Worm (Caenorhabditis elegans) whole organism, L4 larva: ENCODE results near the gene F07A11.1.
A peak's percentile ranks its signal among the peaks of the same experiment; 100 is the strongest.

Source experiments
- D1046.2 ChIP-seq: fragments of 200-800 bp; sonication (Bioruptor generic); IDR thresholded peaks from 2 replicates; pipeline ENCODE4 v1.3.6; 2022; ENCODE audit warnings: missing genetic modification characterization, missing compliant biosample characterization
- F26F4.8 ChIP-seq: fragments of 200-800 bp; sonication (Bioruptor generic); conservative IDR thresholded peaks from 2 replicates; pipeline ENCODE4 v1.3.6; 2022; ENCODE audit warnings: missing genetic modification characterization, missing compliant biosample characterization
- F37D6.2 ChIP-seq: sonication (generic microtip); optimal IDR thresholded peaks from 2 replicates; lab custom pipeline; 2016; ENCODE audit warnings: mild to moderate bottlenecking, missing genetic modification characterization, missing compliant biosample characterization
- F49E8.2 ChIP-seq: sonication (generic microtip); optimal IDR thresholded peaks from 2 replicates; lab custom pipeline; 2016; ENCODE audit warnings: missing compliant biosample characterization, mild to moderate bottlenecking, missing genetic modification characterization, borderline replicate concordance
- R02D3.7 ChIP-seq: fragments of 150-350 bp; sonication (generic microtip); optimal IDR thresholded peaks from 3 replicates; lab custom pipeline; 2014; ENCODE audit warnings: missing biosample characterization, missing genetic modification characterization
- T20F7.1 ChIP-seq: fragments of 200-800 bp; sonication (Bioruptor generic); optimal IDR thresholded peaks from 2 replicates; lab custom pipeline; 2018; ENCODE audit warnings: mild to moderate bottlenecking, missing genetic modification characterization, missing compliant biosample characterization
- T26A8.4 ChIP-seq: fragments of 200-800 bp; sonication (Bioruptor generic); IDR thresholded peaks from 2 replicates; pipeline ENCODE4 v1.3.6; 2022; ENCODE audit warnings: missing genetic modification characterization, missing compliant biosample characterization
- Y5F2A.4 ChIP-seq: fragments of 200-800 bp; sonication (Bioruptor generic); optimal IDR thresholded peaks from 2 replicates; lab custom pipeline; 2018; ENCODE audit warnings: mild to moderate bottlenecking, missing genetic modification characterization, missing compliant biosample characterization
- ZK337.2 ChIP-seq: fragments of 200-800 bp; sonication (Bioruptor generic); IDR thresholded peaks from 2 replicates; pipeline ENCODE4 v1.3.6; 2022; ENCODE audit warnings: missing genetic modification reagents, missing genetic modification characterization, missing compliant biosample characterization
- ZK546.5 ChIP-seq, 2 experiments: sonication (generic microtip); optimal IDR thresholded peaks; 2 replicates each; lab custom pipeline; 2017; ENCODE audit warnings: missing biosample characterization in 2 of 2, missing genetic modification characterization in 2 of 2
- aly-2 ChIP-seq: sonication (generic microtip); optimal IDR thresholded peaks from 2 replicates; lab custom pipeline; 2018; ENCODE audit warnings: missing biosample characterization, missing genetic modification characterization
- ama-1 ChIP-seq: fragments of 150-350 bp; optimal IDR thresholded peaks from 2 replicates; lab custom pipeline; 2014; ENCODE audit warnings: inconsistent platforms, mixed read lengths
- ceh-20 ChIP-seq: fragments of 200-800 bp; sonication (Bioruptor generic); IDR thresholded peaks from 2 replicates; pipeline ENCODE4 v1.3.6; 2022; ENCODE audit warnings: missing genetic modification reagents, missing genetic modification characterization, missing compliant biosample characterization
- ceh-44 ChIP-seq: fragments of 200-800 bp; sonication (Bioruptor generic); IDR thresholded peaks from 2 replicates; pipeline ENCODE4 v1.3.6; 2022; ENCODE audit warnings: missing genetic modification reagents, missing genetic modification characterization, missing compliant biosample characterization
- ceh-82 ChIP-seq: sonication (generic microtip); optimal IDR thresholded peaks from 2 replicates; lab custom pipeline; 2017; ENCODE audit warnings: missing biosample characterization, missing genetic modification characterization
- ces-1 ChIP-seq: fragments of 150-350 bp; sonication (generic microtip); optimal IDR thresholded peaks from 4 replicates; lab custom pipeline; 2014; ENCODE audit warnings: missing biosample characterization, missing genetic modification reagents, missing genetic modification characterization
- cey-2 ChIP-seq: sonication (generic microtip); optimal IDR thresholded peaks from 3 replicates; lab custom pipeline; 2017; ENCODE audit warnings: missing genetic modification characterization, mild to moderate bottlenecking, missing compliant biosample characterization, antibody characterized with exemption, borderline replicate concordance; ENCODE audit not compliant: insufficient read depth
- ctbp-1 ChIP-seq: fragments of 200-800 bp; sonication (Bioruptor generic); IDR thresholded peaks from 2 replicates; pipeline ENCODE4 v1.3.6; 2022; ENCODE audit warnings: missing genetic modification reagents, missing genetic modification characterization, missing compliant biosample characterization
- daf-19 ChIP-seq: fragments of 200-800 bp; sonication (Bioruptor generic); conservative IDR thresholded peaks from 2 replicates; pipeline ENCODE4 v1.3.6; 2022; ENCODE audit warnings: missing genetic modification characterization, missing compliant biosample characterization
- dmd-8 ChIP-seq: fragments of 200-800 bp; sonication (Bioruptor generic); IDR thresholded peaks from 2 replicates; pipeline ENCODE4 v1.3.6; 2022; ENCODE audit warnings: missing genetic modification characterization, missing compliant biosample characterization
- dmd-9 ChIP-seq: fragments of 200-800 bp; sonication (Bioruptor generic); IDR thresholded peaks from 2 replicates; pipeline ENCODE4 v1.3.6; 2022; ENCODE audit warnings: missing genetic modification reagents, missing genetic modification characterization, missing compliant biosample characterization
- duxl-1 ChIP-seq: sonication (generic microtip); optimal IDR thresholded peaks from 2 replicates; lab custom pipeline; 2016; ENCODE audit warnings: mild to moderate bottlenecking, missing genetic modification characterization, moderate library complexity, missing compliant biosample characterization; ENCODE audit not compliant: poor library complexity
- dve-1 ChIP-seq: sonication (generic microtip); optimal IDR thresholded peaks from 2 replicates; lab custom pipeline; 2017; ENCODE audit warnings: antibody characterized with exemption, mild to moderate bottlenecking, missing genetic modification characterization, missing compliant biosample characterization; ENCODE audit not compliant: insufficient read depth
- egl-27 ChIP-seq: sonication (generic microtip); optimal IDR thresholded peaks from 3 replicates; lab custom pipeline; 2017; ENCODE audit warnings: missing biosample characterization, missing genetic modification reagents, missing genetic modification characterization
- egl-43 ChIP-seq: fragments of 200-800 bp; sonication (Bioruptor generic); IDR thresholded peaks from 2 replicates; pipeline ENCODE4 v1.3.6; 2022; ENCODE audit warnings: missing genetic modification reagents, missing genetic modification characterization, missing compliant biosample characterization
- fos-1 ChIP-seq: fragments of 150-350 bp; optimal IDR thresholded peaks from 2 replicates; lab custom pipeline; 2014; ENCODE audit warnings: missing biosample characterization, missing genetic modification characterization
- hif-1 ChIP-seq, 2 experiments: sonication (generic microtip); optimal IDR thresholded peaks; 2 replicates each; lab custom pipeline; 2016 to 2017; ENCODE audit warnings: missing compliant biosample characterization in 2 of 2, missing genetic modification characterization in 2 of 2, missing genetic modification reagents in 2 of 2, missing genotype in 2 of 2, mild to moderate bottlenecking in 1 of 2
- hlh-11 ChIP-seq: fragments of 200-800 bp; sonication (Bioruptor generic); optimal IDR thresholded peaks from 2 replicates; lab custom pipeline; 2018; ENCODE audit warnings: mild to moderate bottlenecking, missing genetic modification characterization, missing compliant biosample characterization
- jun-1 ChIP-seq: fragments of 150-350 bp; optimal IDR thresholded peaks from 2 replicates; lab custom pipeline; 2014; ENCODE audit warnings: missing biosample characterization, missing genetic modification reagents, missing genetic modification characterization
- lin-29 ChIP-seq: fragments of 200-800 bp; sonication (Bioruptor generic); IDR thresholded peaks from 2 replicates; pipeline ENCODE4 v1.3.6; 2022; ENCODE audit warnings: missing genetic modification reagents, missing genetic modification characterization, missing compliant biosample characterization
- lin-39 ChIP-seq: fragments of 150-350 bp; optimal IDR thresholded peaks from 2 replicates; lab custom pipeline; 2014; ENCODE audit warnings: missing biosample characterization, missing genetic modification reagents, missing genetic modification characterization
- lsy-2 ChIP-seq, 2 experiments: fragments of 150-350 bp in 1 of 2; sonication (generic microtip) in 1 of 2; optimal IDR thresholded peaks; 2 replicates each; lab custom pipeline; 2014 to 2017; ENCODE audit warnings: missing biosample characterization in 2 of 2, missing genetic modification characterization in 2 of 2
- madf-9 ChIP-seq: fragments of 200-800 bp; sonication (Bioruptor generic); conservative IDR thresholded peaks from 2 replicates; pipeline ENCODE4 v1.3.6; 2022; ENCODE audit warnings: missing genetic modification reagents, missing genetic modification characterization, missing compliant biosample characterization
- nhr-102 ChIP-seq: sonication (generic microtip); optimal IDR thresholded peaks from 2 replicates; lab custom pipeline; 2016; ENCODE audit warnings: mild to moderate bottlenecking, missing genetic modification characterization, moderate library complexity, missing compliant biosample characterization
- nhr-11 ChIP-seq: fragments of 150-350 bp; optimal IDR thresholded peaks from 2 replicates; lab custom pipeline; 2014; ENCODE audit warnings: missing biosample characterization, missing genetic modification characterization
- nhr-237 ChIP-seq: sonication (generic microtip); optimal IDR thresholded peaks from 2 replicates; lab custom pipeline; 2017; ENCODE audit warnings: missing biosample characterization, missing genetic modification characterization
- nhr-48 ChIP-seq: sonication (generic microtip); optimal IDR thresholded peaks from 2 replicates; lab custom pipeline; 2016; ENCODE audit warnings: mild to moderate bottlenecking, missing genetic modification characterization, missing compliant biosample characterization
- nhr-6 ChIP-seq: fragments of 150-350 bp; optimal IDR thresholded peaks from 2 replicates; lab custom pipeline; 2014; ENCODE audit warnings: missing biosample characterization, missing genetic modification characterization
- nhr-76 ChIP-seq: fragments of 150-350 bp; optimal IDR thresholded peaks from 2 replicates; lab custom pipeline; 2014; ENCODE audit warnings: missing biosample characterization, missing genetic modification characterization
- pha-4 ChIP-seq, 2 experiments: fragments of 150-350 bp in 1 of 2; fragments of 200-800 bp in 1 of 2; sonication (Bioruptor generic) in 1 of 2; IDR thresholded peaks in 1 of 2; optimal IDR thresholded peaks in 1 of 2; 2 replicates each; pipeline versions ENCODE4 v1.3.6 to Lab custom; 2014 to 2022; ENCODE audit warnings: missing genetic modification characterization in 2 of 2, missing genetic modification reagents in 2 of 2, missing biosample characterization in 1 of 2, missing compliant biosample characterization in 1 of 2
- php-3 ChIP-seq: fragments of 200-800 bp; sonication (Bioruptor generic); IDR thresholded peaks from 2 replicates; pipeline ENCODE4 v1.3.6; 2022; ENCODE audit warnings: missing genetic modification reagents, missing genetic modification characterization, missing compliant biosample characterization
- set-16 ChIP-seq: fragments of 200-800 bp; sonication (Bioruptor generic); IDR thresholded peaks from 2 replicates; pipeline ENCODE4 v1.3.6; 2022; ENCODE audit warnings: missing genetic modification reagents, missing genetic modification characterization, missing compliant biosample characterization
- snpc-4 ChIP-seq: fragments of 150-350 bp; optimal IDR thresholded peaks from 2 replicates; lab custom pipeline; 2014; ENCODE audit warnings: missing biosample characterization, missing genetic modification characterization
- unc-39 ChIP-seq: sonication (generic microtip); optimal IDR thresholded peaks from 2 replicates; lab custom pipeline; 2017; ENCODE audit warnings: missing biosample characterization, missing genetic modification characterization
- zfp-3 ChIP-seq: fragments of 200-800 bp; sonication (Bioruptor generic); conservative IDR thresholded peaks from 2 replicates; pipeline ENCODE4 v1.3.6; 2022; ENCODE audit warnings: missing genetic modification reagents, missing genetic modification characterization, missing compliant biosample characterization
- zip-2 ChIP-seq: fragments of 150-350 bp; optimal IDR thresholded peaks from 2 replicates; lab custom pipeline; 2014; ENCODE audit warnings: missing biosample characterization, missing genetic modification characterization
- ztf-11 ChIP-seq: fragments of 150-350 bp; optimal IDR thresholded peaks from 2 replicates; lab custom pipeline; 2014; ENCODE audit warnings: missing biosample characterization, missing genetic modification characterization
- ztf-7 ChIP-seq: fragments of 150-350 bp; optimal IDR thresholded peaks from 2 replicates; lab custom pipeline; 2014; ENCODE audit warnings: missing biosample characterization, missing genetic modification characterization

F07A11.1 gene

DNA sequence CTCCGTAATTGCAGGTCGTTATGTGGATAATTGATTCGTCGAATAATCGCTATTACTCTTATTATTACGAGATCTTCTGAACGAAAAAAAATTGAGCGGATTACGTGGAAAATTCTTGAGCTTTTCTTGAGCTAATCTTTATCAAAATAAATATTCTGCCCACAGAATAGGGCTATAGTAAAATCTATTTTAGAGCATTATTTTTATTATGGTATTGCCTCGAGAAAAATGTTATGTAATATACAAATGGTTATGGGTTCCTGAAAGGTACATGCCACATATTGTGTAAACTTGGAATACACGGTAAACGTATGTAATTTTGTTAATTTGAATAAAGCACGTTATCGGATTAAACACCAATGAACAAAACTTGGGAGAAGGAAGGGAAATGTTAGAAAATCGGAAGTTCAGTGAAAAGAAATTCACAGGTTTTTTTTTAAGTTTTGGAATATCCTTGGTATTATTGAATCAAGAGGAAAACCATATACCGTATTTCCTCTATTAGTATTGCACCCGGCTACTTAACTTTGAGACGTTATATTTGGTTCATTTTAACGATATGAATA lies 45.3 kb upstream of the F07A11.1 start (continued):
- no peak for TF ChIP-seq ztf-7 (tag; lab: Kevin White, UChicago)
- no peak for TF ChIP-seq cey-2 (tag; lab: Kevin White, UChicago)
- no peak for TF ChIP-seq ceh-82 (tag; lab: Kevin White, UChicago)
- no peak for TF ChIP-seq fos-1
- TF ChIP-seq hlh-11 (tag; lab: Kevin White, UChicago) = no peak
- TF ChIP-seq nhr-48 = peak; percentile 17
- TF ChIP-seq Y5F2A.4 (GFP tag; lab: Kevin White, UChicago) = no peak
- no peak for TF ChIP-seq dmd-9 (GFP tag; lab: Robert Waterston, UW)
- no peak for TF ChIP-seq ztf-11 (tag; lab: Kevin White, UChicago)
- TF ChIP-seq lsy-2 (tag; optimal IDR thresholded peaks at IDR 0.05; lab: Kevin White, UChicago) = peak in 1 of 2 experiments; percentile 18
- TF ChIP-seq ceh-20 = no peak
- TF ChIP-seq php-3 = 0 out of 2 replicates have a peak, but pooled peaks have one; percentile 11
- TF ChIP-seq egl-27 (tag; lab: Kevin White, UChicago) = no peak
- no peak for TF ChIP-seq snpc-4
- 0 out of 2 replicates have a peak, but pooled peaks have one; percentile 15 for TF ChIP-seq pha-4 (GFP tag; IDR thresholded peaks at IDR 0.05; lab: Robert Waterston, UW)
- no peak for TF ChIP-seq pha-4 (tag; optimal IDR thresholded peaks at IDR 0.05; lab: Kevin White, UChicago)
- TF ChIP-seq F49E8.2 = no peak
- TF ChIP-seq ces-1 = no peak
- TF ChIP-seq ZK337.2 (GFP tag; lab: Robert Waterston, UW) = no peak
- TF ChIP-seq aly-2 = no peak
- TF ChIP-seq ZK546.5 (tag; optimal IDR thresholded peaks at IDR 0.05; lab: Kevin White, UChicago) = no peak
- TF ChIP-seq F37D6.2 (tag; lab: Kevin White, UChicago) = no peak
- peak in 1 of 2 experiments; percentile 7 for TF ChIP-seq hif-1 (tag; optimal IDR thresholded peaks at IDR 0.05; lab: Kevin White, UChicago)
- TF ChIP-seq duxl-1 (tag; lab: Kevin White, UChicago) = peak; percentile 50
- TF ChIP-seq dmd-8 (GFP tag; lab: Robert Waterston, UW) = no peak
- peak; percentile 74 for TF ChIP-seq dve-1 (tag; lab: Kevin White, UChicago)
- TF ChIP-seq R02D3.7 (tag; lab: Kevin White, UChicago) = no peak
- TF ChIP-seq egl-43 = no peak
- no peak for TF ChIP-seq nhr-76
- 0 out of 2 replicates have a peak, but pooled peaks have one; percentile 37 for TF ChIP-seq madf-9
- no peak for TF ChIP-seq nhr-237
- peak; percentile 62; the same call in 1 of the 2 replicates for TF ChIP-seq T26A8.4 (GFP tag; lab: Robert Waterston, UW)
- no peak for TF ChIP-seq nhr-11 (tag; lab: Kevin White, UChicago)
- TF ChIP-seq nhr-102 (tag; lab: Kevin White, UChicago) = peak; percentile 49
- no peak for TF ChIP-seq set-16 (GFP tag; lab: Robert Waterston, UW)
- no peak for TF ChIP-seq F26F4.8

DNA sequence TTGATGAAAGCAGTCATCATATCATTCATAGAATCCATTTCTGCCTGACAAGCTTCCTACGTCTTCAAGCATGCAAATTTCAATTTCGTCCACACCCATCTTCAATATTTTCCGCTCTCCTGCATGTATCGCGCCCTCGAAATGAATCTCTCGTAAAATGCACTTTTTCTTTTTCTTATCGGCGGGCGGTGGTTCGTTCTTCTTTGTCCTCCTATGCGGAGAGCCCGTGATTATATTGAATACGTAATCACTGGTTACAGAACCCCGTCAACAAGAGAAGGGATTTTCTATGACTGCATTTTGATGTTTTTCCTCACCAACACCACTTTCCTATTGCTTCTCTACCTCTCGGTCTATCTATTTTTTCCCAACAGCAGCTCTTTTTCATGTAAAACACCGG lies 44.7 kb upstream of the F07A11.1 start:
- TF ChIP-seq ama-1 (lab: Kevin White, UChicago) (peak; percentile 46), lin-39 (tag; lab: Kevin White, UChicago) (no peak), nhr-102 (tag; lab: Kevin White, UChicago) (no peak), egl-27 (tag; lab: Kevin White, UChicago) (no peak), T20F7.1 (GFP tag; lab: Kevin White, UChicago) (no peak), ceh-20 (no peak), ZK546.5 (tag; optimal IDR thresholded peaks at IDR 0.05; lab: Kevin White, UChicago) (no peak), T26A8.4 (GFP tag; lab: Robert Waterston, UW) (no peak; the same call in none of the 2 replicates), madf-9 (no peak), hlh-11 (tag; lab: Kevin White, UChicago) (peak; percentile 36), ctbp-1 (GFP tag; lab: Robert Waterston, UW) (no peak), lin-29 (no peak), zip-2 (tag; lab: Kevin White, UChicago) (no peak), zfp-3 (GFP tag; lab: Robert Waterston, UW) (no peak), unc-39 (tag; lab: Kevin White, UChicago) (no peak), dve-1 (tag; lab: Kevin White, UChicago) (peak; percentile 17), F37D6.2 (tag; lab: Kevin White, UChicago) (no peak), dmd-8 (GFP tag; lab: Robert Waterston, UW) (no peak), jun-1 (tag; lab: Kevin White, UChicago) (no peak), daf-19 (GFP tag; lab: Robert Waterston, UW) (0 out of 2 replicates have a peak, but pooled peaks have one; percentile 14), ceh-44 (no peak), nhr-6 (tag; lab: Kevin White, UChicago) (no peak), snpc-4 (no peak), hif-1 (tag; optimal IDR thresholded peaks at IDR 0.05; lab: Kevin White, UChicago) (peak in 1 of 2 experiments; percentile 3), D1046.2 (GFP tag; lab: Robert Waterston, UW) (no peak)
